Worm (Caenorhabditis elegans): ENCODE results near the gene T28B11.1.

Gene T28B11.1

DNA sequence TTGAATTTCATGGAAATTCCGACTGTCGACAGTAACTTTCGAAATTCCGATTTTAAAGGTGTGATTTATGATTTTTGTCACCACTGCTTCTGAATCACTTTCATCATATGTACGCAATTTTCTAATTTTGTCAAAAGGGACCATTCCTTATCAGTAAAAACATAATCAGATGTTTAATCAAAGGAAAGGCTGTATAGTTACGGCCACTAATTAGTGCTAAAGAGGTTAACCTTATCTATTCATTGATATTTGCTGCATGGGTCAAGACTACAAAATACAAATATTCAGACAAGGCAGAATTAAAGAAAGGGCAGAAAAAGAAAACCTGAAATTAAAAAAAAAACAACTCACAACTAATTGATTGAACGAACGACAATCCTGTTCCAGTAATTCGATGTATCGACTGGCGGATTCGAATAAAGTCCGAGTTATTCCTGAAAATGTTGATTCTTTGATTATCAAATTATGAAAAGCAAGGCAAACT is at the start of gene T28B11.1:
TSS of gene T28B11.1 (minus strand) at position 434 of the 484 bp plus-strand sequence.
- no peak for TF ChIP-seq hmbx-1 (tag; optimal IDR thresholded peaks at IDR 0.05)
- TF ChIP-seq pes-1 (GFP tag; IDR thresholded peaks at IDR 0.05): no peak
- TF ChIP-seq aly-1 (tag; optimal IDR thresholded peaks at IDR 0.05): no peak
- no peak for TF ChIP-seq hmg-4 (GFP tag; optimal IDR thresholded peaks at IDR 0.05)
- TF ChIP-seq ceh-36 (tag; optimal IDR thresholded peaks at IDR 0.05): no peak
- TF ChIP-seq hnd-1 (tag; optimal IDR thresholded peaks at IDR 0.05): no peak
- no peak for TF ChIP-seq ama-1 (optimal IDR thresholded peaks at IDR 0.05)
- TF ChIP-seq tra-4 (tag; optimal IDR thresholded peaks at IDR 0.05): no peak
- no peak for TF ChIP-seq flt-1 (GFP tag; IDR thresholded peaks at IDR 0.05)
- no peak for TF ChIP-seq ceh-13 (GFP tag; optimal IDR thresholded peaks at IDR 0.05)
- TF ChIP-seq tbx-11 (GFP tag; IDR thresholded peaks at IDR 0.05): no peak
- no peak for TF ChIP-seq ets-7 (tag; optimal IDR thresholded peaks at IDR 0.05)
- TF ChIP-seq F13C5.2 (tag; optimal IDR thresholded peaks at IDR 0.05): no peak

DNA sequence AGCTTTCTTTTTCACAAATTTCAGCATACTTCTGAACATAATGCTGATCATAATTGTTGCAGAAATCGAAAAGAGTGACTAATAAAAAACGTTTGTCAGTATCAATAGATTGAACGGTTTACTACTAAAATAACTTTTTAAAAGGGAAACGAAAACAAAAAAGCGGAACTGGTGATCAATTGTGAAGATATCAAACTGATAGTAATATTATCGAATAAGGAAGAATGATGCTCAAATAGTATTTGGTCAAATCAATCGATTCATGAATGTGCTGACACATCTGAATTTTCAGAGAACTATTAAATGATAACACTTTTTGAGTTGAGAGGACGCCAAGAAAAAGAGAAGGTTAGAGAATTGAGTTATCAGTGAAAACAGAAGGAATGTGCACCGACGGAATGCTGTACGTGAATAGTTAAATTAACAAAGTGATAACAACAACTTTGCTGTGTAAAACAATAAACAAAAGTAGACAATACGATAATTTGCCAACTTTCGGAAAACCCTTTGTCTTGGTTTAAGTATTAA is 44.4 kb upstream of the T28B11.1 start, which contains the start of gene D1054.5:
TSS of gene D1054.5 (minus strand) at position 51 of the 528 bp plus-strand sequence.
- TF ChIP-seq ceh-13 (GFP tag; optimal IDR thresholded peaks at IDR 0.05) (no peak), hmg-4 (GFP tag; optimal IDR thresholded peaks at IDR 0.05) (no peak), pes-1 (GFP tag; IDR thresholded peaks at IDR 0.05) (no peak), hmbx-1 (tag; optimal IDR thresholded peaks at IDR 0.05) (no peak), sea-1 (GFP tag; conservative IDR thresholded peaks at IDR 0.05) (no peak), B0310.2 (tag; optimal IDR thresholded peaks at IDR 0.05) (no peak), scrt-1 (GFP tag; IDR thresholded peaks at IDR 0.05) (no peak), ama-1 (optimal IDR thresholded peaks at IDR 0.05) (no peak), ceh-36 (tag; optimal IDR thresholded peaks at IDR 0.05) (no peak), aly-1 (tag; optimal IDR thresholded peaks at IDR 0.05) (no peak), F13C5.2 (tag; optimal IDR thresholded peaks at IDR 0.05) (no peak), flt-1 (GFP tag; IDR thresholded peaks at IDR 0.05) (no peak), ets-7 (tag; optimal IDR thresholded peaks at IDR 0.05) (no peak), tra-4 (tag; optimal IDR thresholded peaks at IDR 0.05) (no peak), tbx-37 (GFP tag; conservative IDR thresholded peaks at IDR 0.05) (no peak), tbx-11 (GFP tag; IDR thresholded peaks at IDR 0.05) (no peak)

DNA sequence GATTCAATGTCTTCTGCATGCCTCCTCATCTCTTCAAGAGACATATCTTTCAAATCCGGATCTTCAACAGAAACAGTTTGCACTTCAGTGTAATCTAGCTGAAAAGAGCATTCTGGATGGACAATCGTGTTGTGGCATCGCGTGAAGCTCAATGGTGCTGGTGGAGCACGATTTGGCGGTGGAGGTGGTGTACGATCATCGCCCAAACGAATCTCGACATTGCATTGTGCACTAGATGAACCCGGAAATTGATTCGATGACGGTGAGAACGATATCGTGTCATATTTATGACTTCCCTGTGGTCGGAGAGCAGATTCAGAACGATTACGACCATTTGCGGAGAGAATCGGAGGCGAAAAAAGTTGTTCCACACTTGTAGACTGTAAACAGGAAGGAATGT is 41.0 kb upstream of the T28B11.1 start:
- TF ChIP-seq ceh-13 (GFP tag; optimal IDR thresholded peaks at IDR 0.05) (no peak), ama-1 (optimal IDR thresholded peaks at IDR 0.05) (no peak), sea-1 (GFP tag; conservative IDR thresholded peaks at IDR 0.05) (no peak), tbx-11 (GFP tag; IDR thresholded peaks at IDR 0.05) (no peak), hnd-1 (tag; optimal IDR thresholded peaks at IDR 0.05) (no peak), B0310.2 (tag; optimal IDR thresholded peaks at IDR 0.05) (no peak)

DNA sequence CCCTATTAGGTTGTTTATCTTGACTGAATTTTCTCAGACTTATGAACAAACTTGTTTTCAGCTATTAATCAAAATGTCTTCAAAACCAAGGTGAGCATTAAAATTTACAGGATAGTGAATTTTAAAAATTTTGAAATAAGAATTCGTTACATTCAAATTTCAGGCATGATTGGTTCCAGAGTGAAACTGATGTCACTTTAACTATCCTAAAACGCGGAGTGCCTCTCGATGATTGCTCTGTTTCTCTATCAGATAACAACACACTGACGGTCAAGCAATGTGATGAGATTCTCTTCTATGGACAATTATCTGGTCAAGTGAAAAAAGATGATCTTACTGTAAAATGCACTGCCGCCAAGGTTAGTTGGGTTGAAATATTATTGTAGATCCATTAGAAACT is 39.2 kb upstream of the T28B11.1 start, which contains the start of gene D1054.3:
TSS of gene D1054.3 (plus strand) at position 62 of the 400 bp plus-strand sequence.
- TF ChIP-seq pes-1 (GFP tag; IDR thresholded peaks at IDR 0.05) (no peak), flt-1 (GFP tag; IDR thresholded peaks at IDR 0.05) (no peak), hmbx-1 (tag; optimal IDR thresholded peaks at IDR 0.05) (no peak), ama-1 (optimal IDR thresholded peaks at IDR 0.05) (no peak), tra-4 (tag; optimal IDR thresholded peaks at IDR 0.05) (no peak), tbx-37 (GFP tag; conservative IDR thresholded peaks at IDR 0.05) (no peak), F13C5.2 (tag; optimal IDR thresholded peaks at IDR 0.05) (no peak)

DNA sequence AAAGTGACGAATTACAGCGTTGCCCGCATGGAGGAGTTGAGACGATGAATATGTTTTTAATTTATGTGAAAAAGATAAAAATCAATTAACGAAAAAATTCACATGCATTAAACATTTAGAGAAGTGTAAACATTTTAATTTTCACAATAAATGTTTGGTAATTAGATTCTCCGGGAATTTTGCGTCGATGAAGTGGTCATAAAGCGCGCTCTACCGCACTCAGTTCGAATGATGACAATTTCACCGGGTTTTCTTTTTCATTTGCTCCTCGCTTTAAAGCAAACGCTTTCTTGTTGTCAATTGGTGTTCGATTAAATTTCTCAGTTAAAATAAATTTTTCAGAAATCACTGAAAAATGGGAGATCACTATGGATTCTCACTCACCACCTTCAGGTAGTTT is 37.8 kb upstream of the T28B11.1 start, which contains the start of the genes D1054.1 and pas-2:
TSS of gene D1054.1 (minus strand) at position 192 of the 400 bp plus-strand sequence.
TSS of gene pas-2 (plus strand) at position 343 of the 400 bp plus-strand sequence.
- TF ChIP-seq ceh-36 (tag; optimal IDR thresholded peaks at IDR 0.05) (no peak), F13C5.2 (tag; optimal IDR thresholded peaks at IDR 0.05) (no peak), flt-1 (GFP tag; IDR thresholded peaks at IDR 0.05) (no peak), tra-4 (tag; optimal IDR thresholded peaks at IDR 0.05) (no peak), ceh-13 (GFP tag; optimal IDR thresholded peaks at IDR 0.05) (no peak), pes-1 (GFP tag; IDR thresholded peaks at IDR 0.05) (no peak), hnd-1 (tag; optimal IDR thresholded peaks at IDR 0.05) (no peak), scrt-1 (GFP tag; IDR thresholded peaks at IDR 0.05) (no peak), tbx-37 (GFP tag; conservative IDR thresholded peaks at IDR 0.05) (no peak), B0310.2 (tag; optimal IDR thresholded peaks at IDR 0.05) (no peak), hmbx-1 (tag; optimal IDR thresholded peaks at IDR 0.05) (no peak), ama-1 (optimal IDR thresholded peaks at IDR 0.05) (no peak), sea-1 (GFP tag; conservative IDR thresholded peaks at IDR 0.05) (no peak), ets-7 (tag; optimal IDR thresholded peaks at IDR 0.05) (no peak), tbx-11 (GFP tag; IDR thresholded peaks at IDR 0.05) (no peak), hmg-4 (GFP tag; optimal IDR thresholded peaks at IDR 0.05) (no peak), aly-1 (tag; optimal IDR thresholded peaks at IDR 0.05) (no peak)

DNA sequence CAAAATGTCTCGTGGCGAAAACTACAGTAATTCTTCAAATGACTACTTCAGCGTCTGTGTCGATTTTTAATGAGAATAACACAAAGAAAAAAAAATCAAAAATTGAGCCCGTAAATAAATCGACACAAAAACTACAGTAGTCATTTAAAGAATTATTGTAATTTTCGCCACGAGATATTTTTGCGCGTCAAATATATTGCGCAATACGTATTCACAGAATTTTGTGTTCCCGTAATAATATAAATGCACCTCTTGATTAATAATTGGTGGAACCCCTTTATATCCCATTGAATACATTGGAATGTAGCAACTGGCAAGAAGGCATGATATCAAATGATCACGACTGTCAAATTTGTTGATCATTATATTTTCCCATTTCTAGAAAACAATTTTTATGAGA is 36.7 kb upstream of the T28B11.1 start:
- no peak for TF ChIP-seq sea-1 (GFP tag; conservative IDR thresholded peaks at IDR 0.05)
- TF ChIP-seq pes-1 (GFP tag; IDR thresholded peaks at IDR 0.05): no peak
- no peak for TF ChIP-seq B0310.2 (tag; optimal IDR thresholded peaks at IDR 0.05)
- no peak for TF ChIP-seq ets-7 (tag; optimal IDR thresholded peaks at IDR 0.05)
- no peak for TF ChIP-seq tbx-11 (GFP tag; IDR thresholded peaks at IDR 0.05)
- TF ChIP-seq F13C5.2 (tag; optimal IDR thresholded peaks at IDR 0.05): no peak

DNA sequence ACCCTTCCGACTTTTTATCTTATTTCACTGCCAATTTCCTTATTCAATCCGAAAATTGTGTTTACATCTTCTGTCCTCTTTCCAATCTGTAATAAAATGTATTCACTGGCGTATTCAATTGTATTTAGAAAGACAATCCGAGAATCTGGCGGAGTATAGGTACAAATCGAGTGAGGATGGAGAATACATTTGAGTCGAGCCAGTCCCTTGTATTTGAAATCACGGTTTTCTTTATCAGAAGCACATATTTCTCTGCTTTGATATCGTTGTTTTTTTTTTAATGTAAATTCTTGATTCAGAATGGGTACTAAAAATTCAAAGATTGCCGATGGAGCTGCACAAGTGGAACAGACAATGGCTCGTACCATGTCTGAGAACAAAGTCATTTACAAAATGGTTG is 31.8 kb upstream of the T28B11.1 start, which contains the start of gene ocr-1:
TSS of gene ocr-1 (plus strand) at position 301 of the 400 bp plus-strand sequence.
- TF ChIP-seq F13C5.2 (tag; optimal IDR thresholded peaks at IDR 0.05) (no peak), sea-1 (GFP tag; conservative IDR thresholded peaks at IDR 0.05) (no peak), hmg-4 (GFP tag; optimal IDR thresholded peaks at IDR 0.05) (no peak)

DNA sequence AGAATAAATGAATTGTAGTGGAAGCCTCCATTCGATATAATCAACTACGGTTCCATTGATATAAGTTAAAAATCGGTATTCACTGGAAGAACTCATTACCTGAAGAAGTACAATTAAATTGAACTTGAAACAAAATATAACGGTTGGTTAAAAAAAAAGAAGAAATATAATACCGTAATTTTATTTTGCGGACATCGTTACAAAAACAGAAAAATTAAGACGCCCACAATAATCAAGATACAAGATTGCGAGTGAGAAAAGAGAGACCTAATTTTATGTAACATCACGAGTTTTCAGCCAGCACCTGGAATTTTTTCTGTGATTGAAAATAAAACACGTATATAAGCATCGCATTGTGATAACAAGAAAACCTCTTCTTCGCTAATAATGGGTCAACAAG is 30.5 kb upstream of the T28B11.1 start, which contains the start of gene sre-6:
TSS of gene sre-6 (minus strand) at position 101 of the 400 bp plus-strand sequence.
- TF ChIP-seq ama-1 (optimal IDR thresholded peaks at IDR 0.05) (no peak), aly-1 (tag; optimal IDR thresholded peaks at IDR 0.05) (no peak), tbx-37 (GFP tag; conservative IDR thresholded peaks at IDR 0.05) (no peak), F13C5.2 (tag; optimal IDR thresholded peaks at IDR 0.05) (no peak), scrt-1 (GFP tag; IDR thresholded peaks at IDR 0.05) (no peak), tbx-11 (GFP tag; IDR thresholded peaks at IDR 0.05) (no peak), ceh-36 (tag; optimal IDR thresholded peaks at IDR 0.05) (no peak), hnd-1 (tag; optimal IDR thresholded peaks at IDR 0.05) (no peak), tra-4 (tag; optimal IDR thresholded peaks at IDR 0.05) (no peak), hmg-4 (GFP tag; optimal IDR thresholded peaks at IDR 0.05) (no peak), flt-1 (GFP tag; IDR thresholded peaks at IDR 0.05) (no peak), B0310.2 (tag; optimal IDR thresholded peaks at IDR 0.05) (no peak)
